Worm (Caenorhabditis elegans) whole organism, L4 larva: ENCODE data around the gene str-262.
A peak's percentile ranks its signal among the peaks of the same experiment; 100 is the strongest.

ENCODE experiments used
- F37D6.2 ChIP-seq: sonication (generic microtip); optimal IDR thresholded peaks from 2 replicates; lab custom pipeline; 2016; ENCODE audit warnings: mild to moderate bottlenecking, missing genetic modification characterization, missing compliant biosample characterization
- F49E8.2 ChIP-seq: sonication (generic microtip); optimal IDR thresholded peaks from 2 replicates; lab custom pipeline; 2016; ENCODE audit warnings: missing compliant biosample characterization, mild to moderate bottlenecking, missing genetic modification characterization, borderline replicate concordance
- R02D3.7 ChIP-seq: fragments of 150-350 bp; sonication (generic microtip); optimal IDR thresholded peaks from 3 replicates; lab custom pipeline; 2014; ENCODE audit warnings: missing biosample characterization, missing genetic modification characterization
- T20F7.1 ChIP-seq: fragments of 200-800 bp; sonication (Bioruptor generic); optimal IDR thresholded peaks from 2 replicates; lab custom pipeline; 2018; ENCODE audit warnings: mild to moderate bottlenecking, missing genetic modification characterization, missing compliant biosample characterization
- T26A8.4 ChIP-seq: fragments of 200-800 bp; sonication (Bioruptor generic); IDR thresholded peaks from 2 replicates; pipeline ENCODE4 v1.3.6; 2022; ENCODE audit warnings: missing genetic modification characterization, missing compliant biosample characterization
- Y5F2A.4 ChIP-seq: fragments of 200-800 bp; sonication (Bioruptor generic); optimal IDR thresholded peaks from 2 replicates; lab custom pipeline; 2018; ENCODE audit warnings: mild to moderate bottlenecking, missing genetic modification characterization, missing compliant biosample characterization
- aha-1 ChIP-seq: fragments of 150-350 bp; peaks from one replicate; lab custom pipeline; 2014; ENCODE audit warnings: missing biosample characterization, missing genetic modification characterization
- ama-1 ChIP-seq: fragments of 150-350 bp; optimal IDR thresholded peaks from 2 replicates; lab custom pipeline; 2014; ENCODE audit warnings: inconsistent platforms, mixed read lengths
- arid-1 ChIP-seq: fragments of 200-800 bp; sonication (Bioruptor generic); conservative IDR thresholded peaks from 2 replicates; pipeline ENCODE4 v1.3.6; 2022; ENCODE audit warnings: missing genetic modification reagents, missing genetic modification characterization, missing compliant biosample characterization
- ceh-20 ChIP-seq: fragments of 200-800 bp; sonication (Bioruptor generic); IDR thresholded peaks from 2 replicates; pipeline ENCODE4 v1.3.6; 2022; ENCODE audit warnings: missing genetic modification reagents, missing genetic modification characterization, missing compliant biosample characterization
- ceh-82 ChIP-seq: sonication (generic microtip); optimal IDR thresholded peaks from 2 replicates; lab custom pipeline; 2017; ENCODE audit warnings: missing biosample characterization, missing genetic modification characterization
- ctbp-1 ChIP-seq: fragments of 200-800 bp; sonication (Bioruptor generic); IDR thresholded peaks from 2 replicates; pipeline ENCODE4 v1.3.6; 2022; ENCODE audit warnings: missing genetic modification reagents, missing genetic modification characterization, missing compliant biosample characterization
- daf-16 ChIP-seq, 3 experiments: sonication (generic microtip); optimal IDR thresholded peaks; 2 replicates each; lab custom pipeline; 2016 to 2017; ENCODE audit warnings: missing genetic modification characterization in 3 of 3, missing genetic modification reagents in 3 of 3, mild to moderate bottlenecking in 2 of 3, missing compliant biosample characterization in 2 of 3, missing biosample characterization in 1 of 3, moderate library complexity in 1 of 3
- dmd-6 ChIP-seq: fragments of 200-800 bp; sonication (Bioruptor generic); IDR thresholded peaks from 2 replicates; pipeline ENCODE4 v1.3.6; 2022; ENCODE audit warnings: missing genetic modification reagents, missing genetic modification characterization, missing compliant biosample characterization
- dpl-1 ChIP-seq: fragments of 150-350 bp; optimal IDR thresholded peaks from 2 replicates; lab custom pipeline; 2014; ENCODE audit warnings: missing biosample characterization, missing genetic modification reagents, missing genetic modification characterization
- duxl-1 ChIP-seq: sonication (generic microtip); optimal IDR thresholded peaks from 2 replicates; lab custom pipeline; 2016; ENCODE audit warnings: mild to moderate bottlenecking, missing genetic modification characterization, moderate library complexity, missing compliant biosample characterization; ENCODE audit not compliant: poor library complexity
- hif-1 ChIP-seq, 2 experiments: sonication (generic microtip); optimal IDR thresholded peaks; 2 replicates each; lab custom pipeline; 2016 to 2017; ENCODE audit warnings: missing compliant biosample characterization in 2 of 2, missing genetic modification characterization in 2 of 2, missing genetic modification reagents in 2 of 2, missing genotype in 2 of 2, mild to moderate bottlenecking in 1 of 2
- hlh-11 ChIP-seq: fragments of 200-800 bp; sonication (Bioruptor generic); optimal IDR thresholded peaks from 2 replicates; lab custom pipeline; 2018; ENCODE audit warnings: mild to moderate bottlenecking, missing genetic modification characterization, missing compliant biosample characterization
- jun-1 ChIP-seq: fragments of 150-350 bp; optimal IDR thresholded peaks from 2 replicates; lab custom pipeline; 2014; ENCODE audit warnings: missing biosample characterization, missing genetic modification reagents, missing genetic modification characterization
- lin-13 ChIP-seq: fragments of 150-350 bp; optimal IDR thresholded peaks from 2 replicates; lab custom pipeline; 2014; ENCODE audit warnings: missing biosample characterization, missing genetic modification reagents, missing genetic modification characterization
- lin-38 ChIP-seq: fragments of 200-800 bp; sonication (Bioruptor generic); IDR thresholded peaks from 2 replicates; pipeline ENCODE4 v1.3.6; 2022; ENCODE audit warnings: missing genetic modification reagents, missing genetic modification characterization, missing compliant biosample characterization
- lsy-2 ChIP-seq, 2 experiments: fragments of 150-350 bp in 1 of 2; sonication (generic microtip) in 1 of 2; optimal IDR thresholded peaks; 2 replicates each; lab custom pipeline; 2014 to 2017; ENCODE audit warnings: missing biosample characterization in 2 of 2, missing genetic modification characterization in 2 of 2
- madf-5 ChIP-seq, 2 experiments: fragments of 200-800 bp; sonication (Bioruptor generic); IDR thresholded peaks; 2 replicates each; pipeline ENCODE4 v1.3.6; 2022; ENCODE audit warnings: missing compliant biosample characterization in 2 of 2, missing genetic modification characterization in 2 of 2
- mdl-1 ChIP-seq, 2 experiments: fragments of 150-350 bp in 1 of 2; sonication (generic microtip) in 1 of 2; optimal IDR thresholded peaks; 2 replicates each; lab custom pipeline; 2014 to 2017; ENCODE audit warnings: missing biosample characterization in 2 of 2, missing genetic modification characterization in 2 of 2
- mep-1 ChIP-seq: fragments of 150-350 bp; sonication (generic microtip); optimal IDR thresholded peaks from 3 replicates; lab custom pipeline; 2014; ENCODE audit warnings: missing biosample characterization, missing genetic modification characterization
- mes-2 ChIP-seq: sonication (generic microtip); optimal IDR thresholded peaks from 2 replicates; lab custom pipeline; 2016; ENCODE audit warnings: missing genotype, mild to moderate bottlenecking, missing genetic modification characterization, missing compliant biosample characterization; ENCODE audit not compliant: poor library complexity, severe bottlenecking
- nhr-102 ChIP-seq: sonication (generic microtip); optimal IDR thresholded peaks from 2 replicates; lab custom pipeline; 2016; ENCODE audit warnings: mild to moderate bottlenecking, missing genetic modification characterization, moderate library complexity, missing compliant biosample characterization
- nhr-11 ChIP-seq: fragments of 150-350 bp; optimal IDR thresholded peaks from 2 replicates; lab custom pipeline; 2014; ENCODE audit warnings: missing biosample characterization, missing genetic modification characterization
- nhr-25 ChIP-seq: sonication (generic microtip); optimal IDR thresholded peaks from 2 replicates; lab custom pipeline; 2017; ENCODE audit warnings: missing genetic modification characterization, mild to moderate bottlenecking, missing compliant biosample characterization, antibody characterized with exemption, moderate library complexity, borderline replicate concordance; ENCODE audit not compliant: insufficient read depth
- nhr-28 ChIP-seq: fragments of 150-350 bp; optimal IDR thresholded peaks from 2 replicates; lab custom pipeline; 2014; ENCODE audit warnings: missing biosample characterization, missing genetic modification characterization
- nhr-42 ChIP-seq: fragments of 200-800 bp; sonication (Bioruptor generic); IDR thresholded peaks from 2 replicates; pipeline ENCODE4 v1.3.6; 2022; ENCODE audit warnings: missing genetic modification characterization, missing compliant biosample characterization
- nhr-6 ChIP-seq: fragments of 150-350 bp; optimal IDR thresholded peaks from 2 replicates; lab custom pipeline; 2014; ENCODE audit warnings: missing biosample characterization, missing genetic modification characterization
- nhr-77 ChIP-seq: fragments of 150-350 bp; optimal IDR thresholded peaks from 2 replicates; lab custom pipeline; 2014; ENCODE audit warnings: missing biosample characterization, missing genetic modification characterization
- pha-4 ChIP-seq, 2 experiments: fragments of 150-350 bp in 1 of 2; fragments of 200-800 bp in 1 of 2; sonication (Bioruptor generic) in 1 of 2; IDR thresholded peaks in 1 of 2; optimal IDR thresholded peaks in 1 of 2; 2 replicates each; pipeline versions ENCODE4 v1.3.6 to Lab custom; 2014 to 2022; ENCODE audit warnings: missing genetic modification characterization in 2 of 2, missing genetic modification reagents in 2 of 2, missing biosample characterization in 1 of 2, missing compliant biosample characterization in 1 of 2
- rbr-2 ChIP-seq: sonication (generic microtip); optimal IDR thresholded peaks from 2 replicates; lab custom pipeline; 2016; ENCODE audit warnings: missing genotype, missing genetic modification characterization, missing compliant biosample characterization
- set-16 ChIP-seq: fragments of 200-800 bp; sonication (Bioruptor generic); IDR thresholded peaks from 2 replicates; pipeline ENCODE4 v1.3.6; 2022; ENCODE audit warnings: missing genetic modification reagents, missing genetic modification characterization, missing compliant biosample characterization
- skn-1 ChIP-seq: fragments of 150-350 bp; optimal IDR thresholded peaks from 2 replicates; lab custom pipeline; 2014; ENCODE audit warnings: missing biosample characterization, missing genetic modification characterization
- snpc-1.2 ChIP-seq: fragments of 200-800 bp; sonication (Bioruptor generic); IDR thresholded peaks from 2 replicates; pipeline ENCODE4 v1.3.6; 2022; ENCODE audit warnings: missing genetic modification reagents, missing genetic modification characterization, missing compliant biosample characterization
- snpc-4 ChIP-seq: fragments of 150-350 bp; optimal IDR thresholded peaks from 2 replicates; lab custom pipeline; 2014; ENCODE audit warnings: missing biosample characterization, missing genetic modification characterization
- unc-130 ChIP-seq: sonication (generic microtip); optimal IDR thresholded peaks from 2 replicates; lab custom pipeline; 2016; ENCODE audit warnings: missing genetic modification reagents, missing genetic modification characterization, missing compliant biosample characterization
- vab-7 ChIP-seq: fragments of 200-800 bp; sonication (Bioruptor generic); IDR thresholded peaks from 2 replicates; pipeline ENCODE4 v1.3.6; 2022; ENCODE audit warnings: missing genetic modification reagents, missing genetic modification characterization, missing compliant biosample characterization
- zip-11 ChIP-seq: fragments of 200-800 bp; sonication (Bioruptor generic); IDR thresholded peaks from 2 replicates; pipeline ENCODE4 v1.3.6; 2022; ENCODE audit warnings: missing genetic modification characterization, missing compliant biosample characterization
- ztf-11 ChIP-seq: fragments of 150-350 bp; optimal IDR thresholded peaks from 2 replicates; lab custom pipeline; 2014; ENCODE audit warnings: missing biosample characterization, missing genetic modification characterization

Gene str-262

DNA sequence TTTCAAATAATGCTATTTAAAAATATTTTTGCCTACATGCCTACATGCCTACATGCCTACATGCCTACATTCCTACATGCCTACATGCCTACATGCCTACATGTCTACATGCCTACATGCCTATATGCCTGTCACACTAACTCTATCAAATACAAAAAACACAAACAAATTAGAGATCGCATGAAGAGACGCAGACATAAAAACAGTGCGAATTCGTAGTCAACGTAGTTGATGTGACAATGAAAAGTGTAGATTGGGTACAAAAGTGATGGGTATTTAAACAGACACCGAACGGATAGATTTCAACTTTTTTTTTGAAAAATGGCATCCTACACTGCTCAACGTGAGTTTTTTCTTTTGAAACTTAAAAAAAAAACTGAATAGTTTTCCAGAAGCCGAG, 24.7 kb upstream of the str-262 start, which contains the start of gene R09E12.9:
R09E12.9 (plus strand) TSS at position 316 of the 400 bp plus-strand sequence.
- TF ChIP-seq nhr-42 (GFP tag; lab: Robert Waterston, UW): peak; percentile 95
- TF ChIP-seq ceh-20: no peak
- TF ChIP-seq duxl-1 (tag; lab: Kevin White, UChicago): peak; percentile 20
- TF ChIP-seq nhr-77 (tag; lab: Kevin White, UChicago): peak; percentile 100
- TF ChIP-seq set-16 (GFP tag; lab: Robert Waterston, UW): no peak
- TF ChIP-seq dpl-1 (GFP tag; lab: Kevin White, UChicago): peak; percentile 3
- peak; percentile 100 for TF ChIP-seq nhr-28 (tag; lab: Kevin White, UChicago)

ce11 chrV:774875-775359, 22.3 kb upstream of the str-262 start, which contains the start of gene srbc-58:
Gene srbc-58, plus strand, starts transcription at chrV:774995.
- TF ChIP-seq arid-1 (GFP tag; lab: Robert Waterston, UW) (peak; percentile 70), aha-1 (tag; lab: Kevin White, UChicago) (peak; percentile 68), nhr-42 (GFP tag; lab: Robert Waterston, UW) (0 out of 2 replicates have a peak, but pooled peaks have one; percentile 38), lin-38 (GFP tag; lab: Robert Waterston, UW) (peak; percentile 87), T26A8.4 (GFP tag; lab: Robert Waterston, UW) (0 out of 2 replicates have a peak, but pooled peaks have one; percentile 63), pha-4 (GFP tag; IDR thresholded peaks at IDR 0.05; lab: Robert Waterston, UW) (peak; percentile 11; the same call in 1 of the 2 replicates), pha-4 (tag; optimal IDR thresholded peaks at IDR 0.05; lab: Kevin White, UChicago) (no peak), ztf-11 (tag; lab: Kevin White, UChicago) (no peak), ama-1 (lab: Kevin White, UChicago) (peak; percentile 69), skn-1 (no peak), daf-16 (GFP tag; optimal IDR thresholded peaks at IDR 0.05; lab: Kevin White, UChicago) (no peak), daf-16 (tag; optimal IDR thresholded peaks at IDR 0.05; lab: Kevin White, UChicago) (peak; percentile 14), F49E8.2 (tag; lab: Kevin White, UChicago) (peak; percentile 86), rbr-2 (tag; lab: Kevin White, UChicago) (peak; percentile 21), R02D3.7 (tag; lab: Kevin White, UChicago) (peak; percentile 60), Y5F2A.4 (GFP tag; lab: Kevin White, UChicago) (no peak), ctbp-1 (GFP tag; lab: Robert Waterston, UW) (0 out of 2 replicates have a peak, but pooled peaks have one; percentile 21), unc-130 (peak; percentile 6), snpc-4 (tag; lab: Kevin White, UChicago) (no peak), snpc-1.2 (0 out of 2 replicates have a peak, but pooled peaks have one; percentile 35), lsy-2 (tag; optimal IDR thresholded peaks at IDR 0.05; lab: Kevin White, UChicago) (peak in 1 of 2 experiments; percentile 52)

ce11 chrV:774341-774740, 21.8 kb upstream of the str-262 start:
- TF ChIP-seq madf-5 (GFP tag; IDR thresholded peaks at IDR 0.05; lab: Robert Waterston, UW): 0 out of 4 replicates have a peak, but pooled peaks of 1 of the 2 experiments have one; percentile 30
- no peak for TF ChIP-seq ceh-82 (tag; lab: Kevin White, UChicago)
- TF ChIP-seq set-16 (GFP tag; lab: Robert Waterston, UW): peak; percentile 72

DNA sequence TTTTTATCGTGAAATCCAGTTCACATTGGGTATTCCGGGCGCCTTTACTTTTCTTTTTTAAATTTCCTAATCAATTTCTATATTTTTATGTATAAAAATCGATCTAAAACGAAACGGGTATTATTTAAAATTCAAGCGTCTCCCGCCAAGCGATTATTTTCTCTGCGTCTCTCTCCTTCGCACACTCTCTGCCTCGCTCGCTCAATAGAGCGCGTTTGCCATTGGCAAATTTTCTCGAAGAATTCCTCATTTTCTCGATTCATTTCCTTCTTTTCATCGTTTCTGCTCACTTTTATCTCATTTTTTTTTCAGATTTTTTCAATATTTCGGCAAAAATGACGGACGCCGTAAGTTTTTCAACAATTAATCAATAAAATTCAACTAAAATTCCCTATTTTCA, 20.7 kb upstream of the str-262 start, which contains the start of gene sti-1:
sti-1 (plus strand) TSS at position 263 of the 400 bp plus-strand sequence.
- TF ChIP-seq nhr-25 (tag; lab: Kevin White, UChicago) (peak; percentile 69), mes-2 (tag; lab: Kevin White, UChicago) (peak; percentile 89), mep-1 (peak; percentile 80), vab-7 (no peak), duxl-1 (tag; lab: Kevin White, UChicago) (peak; percentile 81), jun-1 (peak; percentile 32), hif-1 (tag; optimal IDR thresholded peaks at IDR 0.05; lab: Kevin White, UChicago) (peak in 1 of 2 experiments; percentile 41), mdl-1 (tag; optimal IDR thresholded peaks at IDR 0.05; lab: Kevin White, UChicago) (peak in 1 of 2 experiments; percentile 54), zip-11 (GFP tag; lab: Robert Waterston, UW) (no peak), hlh-11 (peak; percentile 60), F37D6.2 (tag; lab: Kevin White, UChicago) (peak; percentile 17), lin-13 (GFP tag; lab: Kevin White, UChicago) (peak; percentile 70), F49E8.2 (tag; lab: Kevin White, UChicago) (peak; percentile 26), T26A8.4 (GFP tag; lab: Robert Waterston, UW) (peak; percentile 55; the same call in 1 of the 2 replicates), dmd-6 (GFP tag; lab: Robert Waterston, UW) (peak; percentile 30; the same call in 1 of the 2 replicates), nhr-11 (tag; lab: Kevin White, UChicago) (peak; percentile 66), nhr-6 (tag; lab: Kevin White, UChicago) (peak; percentile 67), T20F7.1 (GFP tag; lab: Kevin White, UChicago) (no peak), nhr-102 (peak; percentile 60)
